Fruit fly (Drosophila melanogaster): ENCODE measurements around the gene CG2694.

DNA sequence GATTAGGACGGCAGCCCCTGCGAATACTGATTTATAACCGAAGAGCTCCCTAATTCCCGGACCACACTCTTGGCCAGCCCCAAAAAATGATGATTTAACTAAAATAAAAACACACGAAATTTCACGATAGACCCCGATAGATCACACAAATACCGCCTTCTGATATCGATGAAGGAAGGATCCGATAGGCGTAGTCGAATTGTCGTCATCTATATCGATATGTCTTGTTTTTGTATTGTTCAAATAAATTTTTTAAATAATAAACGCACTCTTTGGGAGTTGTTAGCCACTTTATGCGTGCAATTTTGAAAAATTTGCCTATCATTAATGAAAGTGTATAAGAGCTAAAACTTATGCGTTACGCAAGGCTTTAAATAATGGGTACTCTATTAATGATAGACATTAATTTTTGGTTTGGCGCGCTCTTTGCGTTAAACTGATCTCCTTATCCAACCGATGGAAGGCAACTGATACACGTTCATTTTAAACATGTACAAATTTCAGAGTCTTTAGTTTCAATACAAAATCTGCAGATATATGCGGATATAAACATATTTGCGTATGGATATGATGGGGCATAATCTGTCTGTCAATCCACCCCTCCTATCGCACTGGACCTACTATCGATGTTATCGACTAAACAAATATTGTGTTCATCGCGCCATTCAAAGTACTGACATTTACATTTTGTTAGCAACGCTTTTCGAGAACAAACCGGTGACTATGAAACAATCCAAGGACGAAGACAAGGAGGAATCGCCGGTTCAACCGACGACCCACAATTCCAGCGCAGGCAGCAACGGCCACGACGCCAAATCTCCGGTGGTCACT lies 15.6 kb upstream of the CG2694 start, which contains the start of the genes Spg7 and Lint-O:
- TF ChIP-seq Ets96B (tag; optimal IDR thresholded peaks at IDR 0.05) (no peak), svp (GFP tag) (no peak), Eip75B (GFP tag; optimal IDR thresholded peaks at IDR 0.05) (no peak), CG11762 (GFP tag; optimal IDR thresholded peaks at IDR 0.05; ENCODE audit: insufficient read depth) (no peak), Sox15 (GFP tag; optimal IDR thresholded peaks at IDR 0.05) (no peak), Sox102F (GFP tag; optimal IDR thresholded peaks at IDR 0.05) (no peak), CG3919 (GFP tag; optimal IDR thresholded peaks at IDR 0.05) (no peak), Eip78C (GFP tag) (no peak), CG7368 (GFP tag; optimal IDR thresholded peaks at IDR 0.05) (no peak), CG31627 (GFP tag; optimal IDR thresholded peaks at IDR 0.05) (no peak), Hr38 (GFP tag; optimal IDR thresholded peaks at IDR 0.05) (no peak), Gug (GFP tag; IDR thresholded peaks at IDR 0.05) (no peak), CG16779 (tag; optimal IDR thresholded peaks at IDR 0.05) (no peak), CG6854 (GFP tag; optimal IDR thresholded peaks at IDR 0.05) (no peak)
